Fruit fly (Drosophila melanogaster): ENCODE results near the gene alt.
A peak's percentile ranks its signal among the peaks of the same experiment; 100 is the strongest.

The alt gene

DNA sequence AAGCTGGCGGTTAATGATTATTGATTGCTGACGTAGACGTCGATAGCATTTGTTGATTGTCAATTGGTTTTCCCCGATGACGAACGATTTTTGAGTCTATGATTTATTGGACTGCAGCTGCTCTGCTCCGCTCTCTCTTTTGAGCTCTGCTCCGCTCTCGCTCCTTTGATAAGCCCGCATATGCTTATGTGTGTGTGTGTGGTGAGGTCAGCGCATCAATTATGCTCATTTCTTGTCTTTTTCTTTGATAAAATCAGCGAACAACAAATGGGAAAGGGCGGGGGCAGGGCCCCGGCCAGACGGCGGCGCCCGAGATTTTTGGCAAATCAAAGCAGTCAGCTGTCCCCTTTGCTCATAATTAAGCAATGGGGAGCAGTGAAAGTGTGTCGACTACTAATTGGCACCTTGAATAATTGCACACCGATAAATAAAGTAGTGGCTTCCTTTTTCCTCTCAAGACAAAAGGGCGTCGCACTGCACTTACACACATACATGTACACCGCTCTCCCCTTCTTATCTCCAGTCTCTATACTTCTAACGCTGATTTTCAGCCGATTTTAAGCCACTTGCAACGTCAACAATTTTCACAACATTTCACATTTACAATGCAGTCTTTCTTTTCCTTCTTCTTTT, 588 bp downstream of the alt start:
- TF ChIP-seq CG42726 (GFP tag; IDR thresholded peaks at IDR 0.05; ENCODE audit: partially characterized antibody) = no peak
- no peak for TF ChIP-seq psq (GFP tag; optimal IDR thresholded peaks at IDR 0.05)
- TF ChIP-seq Hr78 (GFP tag; optimal IDR thresholded peaks at IDR 0.05) = peak in 1 of 2 experiments; percentile 66
- TF ChIP-seq CG4707 (GFP tag; optimal IDR thresholded peaks at IDR 0.05) = no peak
- TF ChIP-seq MESR4 (GFP tag; optimal IDR thresholded peaks at IDR 0.05) = no peak
- no peak for TF ChIP-seq ranshi (GFP tag; IDR thresholded peaks at IDR 0.05)
- TF ChIP-seq Ssrp (tag; optimal IDR thresholded peaks at IDR 0.05) = peak; percentile 8
- TF ChIP-seq CG18764 (GFP tag; optimal IDR thresholded peaks at IDR 0.05) = no peak
- peak; percentile 43 to 57 for TF ChIP-seq Trl (optimal IDR thresholded peaks at IDR 0.05)
- TF ChIP-seq Trl (GFP tag; optimal IDR thresholded peaks at IDR 0.05) = no peak
- TF ChIP-seq tin (GFP tag; optimal IDR thresholded peaks at IDR 0.05) = no peak
- TF ChIP-seq gcm (GFP tag; optimal IDR thresholded peaks at IDR 0.05) = peak; percentile 42
- peak; percentile 9 for TF ChIP-seq lov (optimal IDR thresholded peaks at IDR 0.05)
- no peak for TF ChIP-seq lov (GFP tag; IDR thresholded peaks at IDR 0.05)
- TF ChIP-seq pita (GFP tag; optimal IDR thresholded peaks at IDR 0.05) = no peak
- no peak for TF ChIP-seq GATAe (GFP tag; conservative IDR thresholded peaks at IDR 0.05)
- peak; percentile 77 for TF ChIP-seq pros (GFP tag; optimal IDR thresholded peaks at IDR 0.05)
- TF ChIP-seq HmgZ (tag; optimal IDR thresholded peaks at IDR 0.05) = no peak
- no peak for TF ChIP-seq CG11504 (tag; optimal IDR thresholded peaks at IDR 0.05)
- TF ChIP-seq CG8924 (tag; optimal IDR thresholded peaks at IDR 0.05) = no peak
- no peak for TF ChIP-seq Hr3 (GFP tag; optimal IDR thresholded peaks at IDR 0.05)
- no peak for TF ChIP-seq hth (optimal IDR thresholded peaks at IDR 0.05)
- TF ChIP-seq nmo (GFP tag; optimal IDR thresholded peaks at IDR 0.05) = no peak
- TF ChIP-seq ara (GFP tag; IDR thresholded peaks at IDR 0.05) = no peak
- TF ChIP-seq Med (GFP tag) = peak; percentile 10
- TF ChIP-seq cato (GFP tag; optimal IDR thresholded peaks at IDR 0.05; ENCODE audit: borderline replicate concordance) = no peak
- peak; percentile 36 for TF ChIP-seq grn (GFP tag; optimal IDR thresholded peaks at IDR 0.05)
- TF ChIP-seq CG7987 (GFP tag; optimal IDR thresholded peaks at IDR 0.05) = no peak
- no peak for TF ChIP-seq Atf3 (GFP tag; optimal IDR thresholded peaks at IDR 0.05)
- TF ChIP-seq Fer3 (tag; optimal IDR thresholded peaks at IDR 0.05) = no peak
- peak; percentile 84 for TF ChIP-seq Neu2 (GFP tag; optimal IDR thresholded peaks at IDR 0.05; ENCODE audit: borderline replicate concordance)
- TF ChIP-seq CHES-1-like (GFP tag; optimal IDR thresholded peaks at IDR 0.05) = no peak
- no peak for TF ChIP-seq nau (GFP tag; optimal IDR thresholded peaks at IDR 0.05)
- no peak for TF ChIP-seq ase (GFP tag; IDR thresholded peaks at IDR 0.05)
- TF ChIP-seq CG10979 (tag; optimal IDR thresholded peaks at IDR 0.05) = no peak
- TF ChIP-seq sqz (GFP tag; optimal IDR thresholded peaks at IDR 0.05) = no peak
- no peak for TF ChIP-seq bowl (GFP tag; IDR thresholded peaks at IDR 0.05)
- no peak for TF ChIP-seq rib (GFP tag; IDR thresholded peaks at IDR 0.05)
- no peak for TF ChIP-seq chif (GFP tag; optimal IDR thresholded peaks at IDR 0.05)
- no peak for TF ChIP-seq Myb (GFP tag; optimal IDR thresholded peaks at IDR 0.05)
- TF ChIP-seq CG11398 (GFP tag; optimal IDR thresholded peaks at IDR 0.05) = no peak
- TF ChIP-seq CG15479 (GFP tag; optimal IDR thresholded peaks at IDR 0.05) = peak; percentile 36
- TF ChIP-seq caup (GFP tag; optimal IDR thresholded peaks at IDR 0.05; ENCODE audit: severe bottlenecking) = no peak
- peak; percentile 4 for TF ChIP-seq CG5180 (GFP tag; optimal IDR thresholded peaks at IDR 0.05)
